Worm (Caenorhabditis elegans) whole organism, L3 larva: Measurements from ENCODE around the gene Y49F6C.7.
A peak's percentile ranks its signal among the peaks of the same experiment; 100 is the strongest.

Experiments
- R02D3.7 ChIP-seq: fragments of 150-350 bp; optimal IDR thresholded peaks from 2 replicates; lab custom pipeline; 2014; ENCODE audit warnings: missing biosample characterization, missing genetic modification characterization
- ama-1 ChIP-seq: fragments of 150-350 bp; optimal IDR thresholded peaks from 2 replicates; lab custom pipeline; 2018
- ceh-16 ChIP-seq: sonication (generic microtip); optimal IDR thresholded peaks from 2 replicates; lab custom pipeline; 2017; ENCODE audit warnings: missing biosample characterization, missing genetic modification characterization
- ceh-28 ChIP-seq: fragments of 150-350 bp; optimal IDR thresholded peaks from 2 replicates; lab custom pipeline; 2014; ENCODE audit warnings: missing biosample characterization, missing genetic modification reagents, missing genetic modification characterization
- ceh-82 ChIP-seq: fragments of 150-350 bp; optimal IDR thresholded peaks from 2 replicates; lab custom pipeline; 2014; ENCODE audit warnings: missing biosample characterization, missing genetic modification characterization
- ceh-9 ChIP-seq: sonication (generic microtip); optimal IDR thresholded peaks from 2 replicates; lab custom pipeline; 2018; ENCODE audit warnings: missing biosample characterization, missing genetic modification characterization
- egl-27 ChIP-seq: sonication (generic microtip); optimal IDR thresholded peaks from 4 replicates; lab custom pipeline; 2017; ENCODE audit warnings: missing biosample characterization, missing genetic modification reagents, missing genetic modification characterization
- egl-5 ChIP-seq: fragments of 150-350 bp; optimal IDR thresholded peaks from 2 replicates; lab custom pipeline; 2017; ENCODE audit warnings: missing biosample characterization, missing genetic modification reagents, missing genetic modification characterization, inconsistent platforms
- elt-1 ChIP-seq: fragments of 150-350 bp; optimal IDR thresholded peaks from 2 replicates; lab custom pipeline; 2014; ENCODE audit warnings: missing biosample characterization, missing genetic modification characterization
- elt-2 ChIP-seq: sonication (generic microtip); optimal IDR thresholded peaks from 2 replicates; lab custom pipeline; 2016; ENCODE audit warnings: missing genetic modification reagents, mild to moderate bottlenecking, missing genetic modification characterization, missing compliant biosample characterization
- elt-3 ChIP-seq, 3 experiments: fragments of 150-350 bp in 1 of 3; sonication (generic microtip) in 2 of 3; optimal IDR thresholded peaks; 2 replicates in 2 of 3; 4 replicates in 1 of 3; lab custom pipeline; 2014 to 2017; ENCODE audit warnings: missing biosample characterization in 3 of 3, missing genetic modification characterization in 3 of 3
- eor-1 ChIP-seq, 2 experiments: fragments of 150-350 bp; optimal IDR thresholded peaks; 2 replicates each; lab custom pipeline; 2014 to 2018; ENCODE audit warnings: missing biosample characterization in 2 of 2, missing genetic modification characterization in 2 of 2
- fos-1 ChIP-seq: fragments of 150-350 bp; optimal IDR thresholded peaks from 2 replicates; lab custom pipeline; 2014; ENCODE audit warnings: missing biosample characterization, missing genetic modification characterization
- hmg-11 ChIP-seq: sonication (generic microtip); optimal IDR thresholded peaks from 2 replicates; lab custom pipeline; 2016; ENCODE audit warnings: missing genetic modification characterization, missing compliant biosample characterization
- lin-39 ChIP-seq: fragments of 150-350 bp; optimal IDR thresholded peaks from 2 replicates; lab custom pipeline; 2018; ENCODE audit warnings: missing biosample characterization, missing genetic modification reagents, missing genetic modification characterization
- lsy-12 ChIP-seq: sonication (generic microtip); optimal IDR thresholded peaks from 2 replicates; lab custom pipeline; 2016; ENCODE audit warnings: mild to moderate bottlenecking, missing genetic modification characterization, missing compliant biosample characterization
- mdl-1 ChIP-seq: fragments of 150-350 bp; optimal IDR thresholded peaks from 2 replicates; lab custom pipeline; 2014; ENCODE audit warnings: missing biosample characterization, missing genetic modification characterization
- mml-1 ChIP-seq: fragments of 150-350 bp; sonication (generic microtip); optimal IDR thresholded peaks from 3 replicates; lab custom pipeline; 2014; ENCODE audit warnings: missing biosample characterization, missing genetic modification characterization
- nfya-1 ChIP-seq: sonication (generic microtip); optimal IDR thresholded peaks from 2 replicates; lab custom pipeline; 2017; ENCODE audit warnings: missing genetic modification characterization, mild to moderate bottlenecking, missing compliant biosample characterization, antibody characterized with exemption, moderate library complexity; ENCODE audit not compliant: insufficient read depth
- nhr-23 ChIP-seq: fragments of 150-350 bp; optimal IDR thresholded peaks from 2 replicates; lab custom pipeline; 2014; ENCODE audit warnings: missing biosample characterization, missing genetic modification reagents, missing genetic modification characterization
- nhr-237 ChIP-seq: fragments of 150-350 bp; optimal IDR thresholded peaks from 2 replicates; lab custom pipeline; 2014; ENCODE audit warnings: missing biosample characterization, missing genetic modification characterization
- nhr-25 ChIP-seq: sonication (generic microtip); optimal IDR thresholded peaks from 2 replicates; lab custom pipeline; 2017; ENCODE audit warnings: missing biosample characterization, missing genetic modification characterization
- nhr-28 ChIP-seq: fragments of 150-350 bp; optimal IDR thresholded peaks from 2 replicates; lab custom pipeline; 2014; ENCODE audit warnings: missing biosample characterization, missing genetic modification characterization
- nhr-43 ChIP-seq: sonication (generic microtip); optimal IDR thresholded peaks from 2 replicates; lab custom pipeline; 2016; ENCODE audit warnings: mild to moderate bottlenecking, missing genetic modification characterization, missing compliant biosample characterization; ENCODE audit not compliant: poor library complexity, severe bottlenecking
- nhr-67 ChIP-seq: fragments of 150-350 bp; optimal IDR thresholded peaks from 2 replicates; lab custom pipeline; 2014; ENCODE audit warnings: missing biosample characterization, missing genetic modification characterization
- nhr-76 ChIP-seq: fragments of 150-350 bp; sonication (generic microtip); optimal IDR thresholded peaks from 5 replicates; lab custom pipeline; 2014; ENCODE audit warnings: missing biosample characterization, missing genetic modification characterization
- nhr-77 ChIP-seq: fragments of 150-350 bp; optimal IDR thresholded peaks from 2 replicates; lab custom pipeline; 2014; ENCODE audit warnings: missing biosample characterization, missing genetic modification characterization
- pha-4 ChIP-seq: fragments of 150-350 bp; optimal IDR thresholded peaks from 2 replicates; lab custom pipeline; 2014; ENCODE audit warnings: missing biosample characterization, missing genetic modification reagents, missing genetic modification characterization
- pqm-1 ChIP-seq: fragments of 150-350 bp; optimal IDR thresholded peaks from 2 replicates; lab custom pipeline; 2017; ENCODE audit warnings: missing biosample characterization, missing genetic modification characterization, inconsistent platforms
- sea-2 ChIP-seq: fragments of 150-350 bp; sonication (generic microtip); optimal IDR thresholded peaks from 4 replicates; lab custom pipeline; 2014; ENCODE audit warnings: missing biosample characterization, missing genetic modification reagents, missing genetic modification characterization
- skn-1 ChIP-seq: fragments of 150-350 bp; optimal IDR thresholded peaks from 2 replicates; lab custom pipeline; 2014; ENCODE audit warnings: missing biosample characterization, missing genetic modification characterization
- unc-39 ChIP-seq: sonication (generic microtip); optimal IDR thresholded peaks from 4 replicates; lab custom pipeline; 2017; ENCODE audit warnings: missing biosample characterization, missing genetic modification characterization
- unc-62 ChIP-seq: fragments of 150-350 bp; sonication (generic microtip); optimal IDR thresholded peaks from 4 replicates; lab custom pipeline; 2014; ENCODE audit warnings: missing biosample characterization, missing genetic modification reagents, missing genetic modification characterization
- zag-1 ChIP-seq: fragments of 150-350 bp; optimal IDR thresholded peaks from 2 replicates; lab custom pipeline; 2014; ENCODE audit warnings: missing biosample characterization, missing genetic modification characterization
- ztf-11 ChIP-seq: fragments of 150-350 bp; optimal IDR thresholded peaks from 2 replicates; lab custom pipeline; 2014; ENCODE audit warnings: missing biosample characterization, missing genetic modification characterization
- ztf-4 ChIP-seq: fragments of 150-350 bp; optimal IDR thresholded peaks from 2 replicates; lab custom pipeline; 2014; ENCODE audit warnings: missing biosample characterization, missing genetic modification characterization

The Y49F6C.7 gene

ce11 chrII:3373875-3374274 is 5.9 kb upstream of the Y49F6C.7 start:
- TF ChIP-seq ceh-28 (tag; lab: Kevin White, UChicago) = peak; percentile 6
- no peak for TF ChIP-seq R02D3.7 (tag; lab: Kevin White, UChicago)
- TF ChIP-seq mdl-1 (tag; lab: Kevin White, UChicago) = no peak
- no peak for TF ChIP-seq nhr-237
- TF ChIP-seq egl-5 (tag; lab: Kevin White, UChicago) = no peak
- no peak for TF ChIP-seq unc-39 (tag; lab: Kevin White, UChicago)
- TF ChIP-seq eor-1 (tag; optimal IDR thresholded peaks at IDR 0.05; lab: Kevin White, UChicago) = no peak
- no peak for TF ChIP-seq nhr-23
- TF ChIP-seq nhr-67 (tag; lab: Kevin White, UChicago) = no peak
- TF ChIP-seq ama-1 (lab: Kevin White, UChicago) = no peak
- TF ChIP-seq ztf-11 (tag; lab: Kevin White, UChicago) = no peak
- peak; percentile 7 for TF ChIP-seq sea-2 (GFP tag; lab: Kevin White, UChicago)
- no peak for TF ChIP-seq elt-3 (tag; optimal IDR thresholded peaks at IDR 0.05; lab: Kevin White, UChicago)
- TF ChIP-seq pha-4 (tag; lab: Kevin White, UChicago) = no peak
- no peak for TF ChIP-seq elt-2 (tag; lab: Kevin White, UChicago)
- TF ChIP-seq skn-1 (tag; lab: Kevin White, UChicago) = no peak
- no peak for TF ChIP-seq nhr-76

ce11 chrII:3371010-3371409 is 3.0 kb upstream of the Y49F6C.7 start, which contains the start of gene bath-23:
bath-23 (plus strand) TSS chrII:3371310.
- no peak for TF ChIP-seq ceh-16 (tag; lab: Kevin White, UChicago)
- TF ChIP-seq ztf-4 (tag; lab: Kevin White, UChicago) = no peak
- no peak for TF ChIP-seq ztf-11 (tag; lab: Kevin White, UChicago)
- no peak for TF ChIP-seq skn-1 (tag; lab: Kevin White, UChicago)
- no peak for TF ChIP-seq elt-1
- TF ChIP-seq lin-39 = no peak
- TF ChIP-seq nhr-28 (tag; lab: Kevin White, UChicago) = no peak
- no peak for TF ChIP-seq mdl-1 (tag; lab: Kevin White, UChicago)
- TF ChIP-seq nfya-1 (tag; lab: Kevin White, UChicago) = no peak
- no peak for TF ChIP-seq unc-62 (GFP tag; lab: Kevin White, UChicago)
- TF ChIP-seq nhr-43 (tag; lab: Kevin White, UChicago) = no peak
- no peak for TF ChIP-seq unc-39 (tag; lab: Kevin White, UChicago)
- no peak for TF ChIP-seq ceh-82
- no peak for TF ChIP-seq zag-1 (tag; lab: Kevin White, UChicago)
- TF ChIP-seq lsy-12 (tag; lab: Kevin White, UChicago) = no peak
- TF ChIP-seq egl-27 (tag; lab: Kevin White, UChicago) = no peak

ce11 chrII:3370061-3370460 is 2.1 kb upstream of the Y49F6C.7 start, which contains the start of gene Y49F6C.8:
Y49F6C.8 (minus strand) TSS chrII:3370111.
- TF ChIP-seq nhr-77 (tag; lab: Kevin White, UChicago) = no peak
- TF ChIP-seq fos-1 = no peak
- TF ChIP-seq nfya-1 (tag; lab: Kevin White, UChicago) = peak; percentile 96
- TF ChIP-seq, all 47 proteins: peak for 1

- TF ChIP-seq mml-1 (tag; lab: Kevin White, UChicago) = no peak
- no peak for TF ChIP-seq nhr-25
- TF ChIP-seq ztf-11 (tag; lab: Kevin White, UChicago) = no peak
- TF ChIP-seq eor-1 (tag; optimal IDR thresholded peaks at IDR 0.05; lab: Kevin White, UChicago) = no peak
- no peak for TF ChIP-seq unc-39 (tag; lab: Kevin White, UChicago)
- no peak for TF ChIP-seq ceh-16 (tag; lab: Kevin White, UChicago)
- TF ChIP-seq ceh-9 (tag; lab: Kevin White, UChicago) = no peak
- no peak for TF ChIP-seq fos-1
- no peak for TF ChIP-seq pqm-1 (tag; lab: Kevin White, UChicago)
- no peak for TF ChIP-seq nhr-67 (tag; lab: Kevin White, UChicago)
- no peak for TF ChIP-seq lin-39
- no peak for TF ChIP-seq nhr-28 (tag; lab: Kevin White, UChicago)
- no peak for TF ChIP-seq zag-1 (tag; lab: Kevin White, UChicago)
- TF ChIP-seq hmg-11 (tag; lab: Kevin White, UChicago) = no peak
- TF ChIP-seq, all 47 proteins: peak for 0
These were observed 897 bp downstream of the Y49F6C.7 start, which contains the start of gene Y49F6C.6 for ce11 chrII:3367100-3367499. Y49F6C.6 (minus strand) TSS chrII:3367200.
